Worm (Caenorhabditis elegans): Measurements from ENCODE around the gene clec-123.
A peak's percentile ranks its signal among the peaks of the same experiment; 100 is the strongest.

Gene clec-123

DNA sequence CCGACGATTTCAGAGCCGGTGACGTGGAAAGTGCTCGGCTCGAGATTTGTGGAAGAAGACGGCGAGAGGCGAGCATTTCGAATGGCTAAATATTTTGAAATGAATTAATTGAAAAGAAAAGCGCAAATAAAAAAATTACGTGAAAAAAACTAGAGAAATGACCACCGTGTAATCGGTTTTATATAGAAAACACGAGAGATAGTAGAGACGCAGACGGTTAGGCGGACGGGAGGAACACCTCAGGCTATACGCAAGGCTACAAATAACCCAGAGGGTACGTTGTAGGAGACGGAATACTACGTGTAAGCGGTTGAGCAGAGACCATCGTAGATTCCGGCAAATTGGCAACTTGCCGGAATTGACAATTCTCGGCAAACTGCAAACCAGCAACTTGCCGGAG is 2.9 kb upstream of the clec-123 start, which contains the start of gene Y25C1A.13:
Gene Y25C1A.13, minus strand, starts transcription at position 101 of the 400 bp plus-strand sequence.
- TF ChIP-seq F49E8.2 (tag; optimal IDR thresholded peaks at IDR 0.05; ENCODE audit: borderline replicate concordance) = no peak
- TF ChIP-seq pqm-1 (tag; optimal IDR thresholded peaks at IDR 0.05) = no peak
- TF ChIP-seq nhr-42 (GFP tag; IDR thresholded peaks at IDR 0.05) = no peak
- no peak for TF ChIP-seq daf-16 (GFP tag; optimal IDR thresholded peaks at IDR 0.05)
- peak; percentile 9 for TF ChIP-seq daf-16 (tag; optimal IDR thresholded peaks at IDR 0.05)
- TF ChIP-seq dve-1 (tag; optimal IDR thresholded peaks at IDR 0.05; ENCODE audit: insufficient read depth) = peak; percentile 6
- no peak for TF ChIP-seq F44E2.7 (GFP tag; IDR thresholded peaks at IDR 0.05)
- no peak for TF ChIP-seq skn-1 (tag; optimal IDR thresholded peaks at IDR 0.05)
- no peak for TF ChIP-seq fos-1 (tag; optimal IDR thresholded peaks at IDR 0.05)
- TF ChIP-seq hmg-1.1 (GFP tag; IDR thresholded peaks at IDR 0.05) = 0 out of 2 replicates have a peak, but pooled peaks have one; percentile 40
- TF ChIP-seq ceh-82 (tag; optimal IDR thresholded peaks at IDR 0.05) = no peak
- no peak for TF ChIP-seq dmd-9 (GFP tag; IDR thresholded peaks at IDR 0.05)
- TF ChIP-seq arid-1 (GFP tag; conservative IDR thresholded peaks at IDR 0.05) = no peak
- TF ChIP-seq mes-2 (tag; optimal IDR thresholded peaks at IDR 0.05; ENCODE audit: poor library complexity, severe bottlenecking) = peak; percentile 53
- no peak for TF ChIP-seq nhr-111 (GFP tag; optimal IDR thresholded peaks at IDR 0.05)
- no peak for TF ChIP-seq ztf-11 (tag; optimal IDR thresholded peaks at IDR 0.05)
- TF ChIP-seq D1046.2 (GFP tag; IDR thresholded peaks at IDR 0.05) = no peak
- no peak for TF ChIP-seq mxl-3 (GFP tag; optimal IDR thresholded peaks at IDR 0.05)
- TF ChIP-seq Y5F2A.4 (GFP tag; optimal IDR thresholded peaks at IDR 0.05) = no peak
- TF ChIP-seq egl-27 (tag; optimal IDR thresholded peaks at IDR 0.05) = no peak
- TF ChIP-seq Y75B8A.6 (GFP tag; IDR thresholded peaks at IDR 0.05) = no peak
- TF ChIP-seq dpl-1 (GFP tag; optimal IDR thresholded peaks at IDR 0.05) = no peak
- TF ChIP-seq lin-15B (tag; optimal IDR thresholded peaks at IDR 0.05) = no peak
- no peak for TF ChIP-seq unc-39 (tag; optimal IDR thresholded peaks at IDR 0.05)
- no peak for TF ChIP-seq F37D6.2 (tag; optimal IDR thresholded peaks at IDR 0.05)
- TF ChIP-seq T20F7.1 (GFP tag; optimal IDR thresholded peaks at IDR 0.05) = no peak
- TF ChIP-seq vab-7 (GFP tag; IDR thresholded peaks at IDR 0.05) = no peak
- TF ChIP-seq nhr-48 (tag; optimal IDR thresholded peaks at IDR 0.05) = no peak
- no peak for TF ChIP-seq egl-43 (GFP tag; IDR thresholded peaks at IDR 0.05)
- no peak for TF ChIP-seq duxl-1 (tag; optimal IDR thresholded peaks at IDR 0.05; ENCODE audit: poor library complexity)
- TF ChIP-seq F10B5.3 (tag; optimal IDR thresholded peaks at IDR 0.05) = no peak
- no peak for TF ChIP-seq R02D3.7 (tag; optimal IDR thresholded peaks at IDR 0.05)
- no peak for TF ChIP-seq ces-1 (GFP tag; optimal IDR thresholded peaks at IDR 0.05)
- no peak for TF ChIP-seq dmd-6 (GFP tag; IDR thresholded peaks at IDR 0.05)

DNA sequence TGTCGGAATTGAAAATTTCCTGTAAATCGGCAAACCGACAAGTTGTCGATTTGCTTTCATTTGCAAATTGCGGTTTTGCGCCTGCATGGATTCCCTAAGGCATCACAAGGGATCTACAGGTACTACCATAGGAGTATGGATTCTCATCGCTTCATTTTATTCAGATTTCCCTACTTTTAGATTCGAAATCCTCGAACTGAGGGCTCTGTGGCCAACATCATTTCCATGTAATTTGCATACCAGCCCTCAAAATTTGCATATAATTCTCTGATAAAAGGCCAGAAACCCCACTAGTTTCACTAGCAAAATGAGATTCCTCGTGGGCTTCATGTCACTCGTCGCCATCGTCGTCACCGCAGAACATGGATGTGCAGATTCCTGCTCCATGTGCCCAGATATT is 1.7 kb upstream of the clec-123 start, which contains the start of gene Y25C1A.2:
Gene Y25C1A.2, plus strand, starts transcription at position 301 of the 400 bp plus-strand sequence.
- TF ChIP-seq nhr-48 (tag; optimal IDR thresholded peaks at IDR 0.05) (no peak), Y75B8A.6 (GFP tag; IDR thresholded peaks at IDR 0.05) (no peak), dve-1 (tag; optimal IDR thresholded peaks at IDR 0.05; ENCODE audit: insufficient read depth) (no peak), dmd-6 (GFP tag; IDR thresholded peaks at IDR 0.05) (no peak), hlh-11 (tag; optimal IDR thresholded peaks at IDR 0.05) (no peak), jun-1 (tag; optimal IDR thresholded peaks at IDR 0.05) (no peak), ceh-20 (GFP tag; IDR thresholded peaks at IDR 0.05) (no peak), lin-29 (GFP tag; IDR thresholded peaks at IDR 0.05) (no peak), R02D3.7 (tag; optimal IDR thresholded peaks at IDR 0.05) (no peak), skn-1 (tag; optimal IDR thresholded peaks at IDR 0.05) (no peak), unc-39 (tag; optimal IDR thresholded peaks at IDR 0.05) (no peak), nhr-41 (GFP tag; IDR thresholded peaks at IDR 0.05) (no peak), fkh-10 (GFP tag; optimal IDR thresholded peaks at IDR 0.05) (no peak), fos-1 (tag; optimal IDR thresholded peaks at IDR 0.05) (no peak), php-3 (GFP tag; IDR thresholded peaks at IDR 0.05) (no peak), nhr-6 (tag; optimal IDR thresholded peaks at IDR 0.05) (no peak), nhr-77 (tag; optimal IDR thresholded peaks at IDR 0.05) (no peak), Y48G9A.11 (GFP tag; IDR thresholded peaks at IDR 0.05) (no peak), gei-8 (GFP tag; optimal IDR thresholded peaks at IDR 0.05) (no peak)
